Fruit fly (Drosophila melanogaster) Kc167 (cell line): Measurements from ENCODE around the gene CG15731.

Experiments used
- Myc ChIP-seq: fragments of >200 bp; optimal IDR thresholded peaks from 2 replicates; lab custom pipeline; 2017; ENCODE audit warnings: missing external identifiers
- Sin3A ChIP-seq: fragments of >200 bp; optimal IDR thresholded peaks from 2 replicates; lab custom pipeline; 2018; ENCODE audit warnings: missing external identifiers
- insv ChIP-seq: fragments of >200 bp; optimal IDR thresholded peaks from 3 replicates; lab custom pipeline; 2018; ENCODE audit warnings: missing external identifiers
- psq ChIP-seq: fragments of >200 bp; optimal IDR thresholded peaks from 2 replicates; lab custom pipeline; 2017; ENCODE audit warnings: missing external identifiers
- ttk ChIP-seq: sonication (Bioruptor generic); optimal IDR thresholded peaks from 2 replicates; lab custom pipeline; 2017; ENCODE audit warnings: missing external identifiers

DNA sequence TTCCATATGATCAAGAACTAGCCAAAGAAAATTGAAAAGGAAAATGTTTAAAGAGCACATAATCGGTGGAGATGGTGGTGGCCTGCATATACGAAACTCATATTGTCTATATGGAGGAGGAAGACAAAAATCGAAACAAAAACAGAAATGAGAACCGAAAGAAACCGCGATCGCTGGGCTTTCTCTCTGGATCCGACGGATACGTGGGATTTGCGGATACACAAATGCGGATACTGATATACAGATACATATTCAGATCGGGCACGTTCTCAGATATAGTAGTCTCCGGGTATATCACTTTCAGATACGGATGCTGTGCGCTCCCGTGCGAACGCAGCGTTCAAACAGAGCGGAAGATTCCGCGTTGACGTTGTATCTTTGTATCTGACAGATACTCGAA, 25.6 kb downstream of the CG15731 start, which contains the start of gene Pkcdelta:
- TF ChIP-seq psq, result no peak
- TF ChIP-seq ttk, result no peak
- no peak for TF ChIP-seq Myc (lab: Kevin White, UChicago)
- TF ChIP-seq insv (lab: Kevin White, UChicago), result no peak
- TF ChIP-seq Sin3A (lab: Kevin White, UChicago), result no peak
